Fruit fly (Drosophila melanogaster): ENCODE measurements around the gene CG16749.

dm6 chr3R:9380970-9381369, 49.3 kb upstream of the CG16749 start:
- no peak for TF ChIP-seq CTCF (optimal IDR thresholded peaks at IDR 0.05)
- no peak for TF ChIP-seq CG8478 (optimal IDR thresholded peaks at IDR 0.05)

Measured in S2 (cell line).